Worm (Caenorhabditis elegans): ENCODE measurements around the gene mcm-3AP.

DNA sequence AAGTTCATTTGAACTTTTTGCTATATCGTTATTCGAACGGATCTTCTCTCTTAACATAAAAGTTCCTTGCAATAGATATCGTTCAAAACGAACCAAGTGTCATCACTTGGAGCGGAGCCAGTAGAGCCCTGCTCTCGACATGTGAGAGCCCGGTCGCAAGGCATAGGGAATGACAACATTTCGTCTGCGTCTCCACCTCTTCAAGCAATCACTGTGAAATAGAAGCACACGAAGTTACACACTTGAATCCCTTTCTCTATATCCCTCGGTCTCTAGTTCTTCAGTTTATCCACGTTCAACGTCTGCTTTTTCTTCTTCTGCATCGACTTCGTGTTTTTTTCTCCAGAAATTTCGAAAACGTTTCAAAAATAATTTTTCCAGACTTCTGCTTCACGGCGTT is 45.1 kb upstream of the mcm-3AP start, which contains the start of gene C49H3.6:
- TF ChIP-seq aly-1 (tag; optimal IDR thresholded peaks at IDR 0.05) (no peak), hmbx-1 (tag; optimal IDR thresholded peaks at IDR 0.05) (no peak), scrt-1 (GFP tag; IDR thresholded peaks at IDR 0.05) (no peak), sea-1 (GFP tag; conservative IDR thresholded peaks at IDR 0.05) (no peak), ama-1 (optimal IDR thresholded peaks at IDR 0.05) (no peak), tbx-11 (GFP tag; IDR thresholded peaks at IDR 0.05) (no peak), F13C5.2 (tag; optimal IDR thresholded peaks at IDR 0.05) (no peak), flt-1 (GFP tag; IDR thresholded peaks at IDR 0.05) (no peak), ceh-36 (tag; optimal IDR thresholded peaks at IDR 0.05) (no peak), hmg-4 (GFP tag; optimal IDR thresholded peaks at IDR 0.05) (no peak), ets-7 (tag; optimal IDR thresholded peaks at IDR 0.05) (no peak), hnd-1 (tag; optimal IDR thresholded peaks at IDR 0.05) (no peak), ceh-13 (GFP tag; optimal IDR thresholded peaks at IDR 0.05) (no peak), tbx-37 (GFP tag; conservative IDR thresholded peaks at IDR 0.05) (no peak)
